Fruit fly (Drosophila melanogaster) whole organism, embryonic: ENCODE measurements around the gene Moe.

Experiments
- Atf-2 ChIP-seq: fragments of 200-800 bp; sonication (Bioruptor generic); optimal IDR thresholded peaks from 2 replicates; lab custom pipeline; 2016; ENCODE audit warnings: missing biosample characterization, missing genetic modification characterization
- CG11560 ChIP-seq: fragments of 200-800 bp; sonication (Bioruptor generic); IDR thresholded peaks from 3 replicates; pipeline ENCODE4 v1.3.6; 2022; ENCODE audit warnings: missing biosample characterization, missing genetic modification characterization
- CG11723 ChIP-seq: fragments of 200-800 bp; sonication (Bioruptor generic); optimal IDR thresholded peaks from 2 replicates; lab custom pipeline; 2017; ENCODE audit warnings: missing biosample characterization, mild to moderate bottlenecking, missing genetic modification characterization
- CG13424 ChIP-seq: fragments of 200-800 bp; sonication (Bioruptor generic); optimal IDR thresholded peaks from 2 replicates; lab custom pipeline; 2019; ENCODE audit warnings: missing biosample characterization, mild to moderate bottlenecking, missing genetic modification characterization, moderate library complexity
- CG16863 ChIP-seq: fragments of 200-800 bp; sonication (Bioruptor generic); optimal IDR thresholded peaks from 3 replicates; lab custom pipeline; 2016; ENCODE audit warnings: missing biosample characterization, missing genetic modification characterization
- CG17328 ChIP-seq: fragments of 200-800 bp; sonication (Bioruptor generic); IDR thresholded peaks from 2 replicates; pipeline ENCODE4 v1.3.6; 2022; ENCODE audit warnings: missing biosample characterization, missing genetic modification characterization
- CG17359 ChIP-seq: fragments of 200-800 bp; sonication (Bioruptor generic); optimal IDR thresholded peaks from 3 replicates; lab custom pipeline; 2018; ENCODE audit warnings: missing biosample characterization, mild to moderate bottlenecking, missing genetic modification characterization, moderate library complexity
- CG17385 ChIP-seq: fragments of 200-800 bp; sonication (Bioruptor generic); optimal IDR thresholded peaks from 3 replicates; lab custom pipeline; 2018; ENCODE audit warnings: missing biosample characterization, mild to moderate bottlenecking, missing genetic modification characterization
- CG18619 ChIP-seq: fragments of 200-800 bp; sonication (Bioruptor generic); optimal IDR thresholded peaks from 3 replicates; lab custom pipeline; 2017; ENCODE audit warnings: missing biosample characterization, mild to moderate bottlenecking, missing genetic modification characterization
- CG32532 ChIP-seq: fragments of 200-800 bp; sonication (Bioruptor generic); IDR thresholded peaks from 2 replicates; pipeline ENCODE4 v1.3.6; 2022; ENCODE audit warnings: missing biosample characterization, missing genetic modification characterization
- CG32767 ChIP-seq: fragments of 200-800 bp; sonication (Bioruptor generic); IDR thresholded peaks from 2 replicates; pipeline ENCODE4 v1.3.6; 2022; ENCODE audit warnings: missing biosample characterization, missing genetic modification characterization
- CG34422 ChIP-seq: fragments of 200-800 bp; sonication (Bioruptor generic); IDR thresholded peaks from 3 replicates; pipeline ENCODE4 v1.3.6; 2022; ENCODE audit warnings: missing biosample characterization, missing genetic modification characterization
- CG5245 ChIP-seq: fragments of 200-800 bp; sonication (Bioruptor generic); optimal IDR thresholded peaks from 3 replicates; lab custom pipeline; 2016; ENCODE audit warnings: missing biosample characterization, missing genetic modification characterization
- CG6254 ChIP-seq: fragments of 200-800 bp; sonication (Bioruptor generic); optimal IDR thresholded peaks from 3 replicates; lab custom pipeline; 2017; ENCODE audit warnings: mild to moderate bottlenecking, missing biosample characterization, missing genetic modification reagents, missing genetic modification characterization
- CG7357 ChIP-seq: fragments of 200-800 bp; sonication (Bioruptor generic); IDR thresholded peaks from 3 replicates; pipeline ENCODE4 v1.3.6; 2022; ENCODE audit warnings: missing biosample characterization, missing genetic modification characterization
- CG7556 ChIP-seq: fragments of 200-800 bp; sonication (Bioruptor generic); optimal IDR thresholded peaks from 2 replicates; lab custom pipeline; 2017; ENCODE audit warnings: missing biosample characterization, mild to moderate bottlenecking, missing genetic modification characterization
- CG8478 ChIP-seq: fragments of >200 bp; optimal IDR thresholded peaks from 2 replicates; lab custom pipeline; 2018
- CG9727 ChIP-seq: fragments of 200-800 bp; sonication (Bioruptor generic); optimal IDR thresholded peaks from 3 replicates; lab custom pipeline; 2017; ENCODE audit warnings: missing biosample characterization, mild to moderate bottlenecking, missing genetic modification characterization
- Chrac-16 ChIP-seq: fragments of 200-800 bp; sonication (Bioruptor generic); optimal IDR thresholded peaks from 3 replicates; lab custom pipeline; 2016; ENCODE audit warnings: missing biosample characterization, missing genetic modification characterization
- Deaf1 ChIP-seq: fragments of 200-800 bp; optimal IDR thresholded peaks from 3 replicates; lab custom pipeline; 2019; ENCODE audit warnings: missing biosample characterization, mild to moderate bottlenecking, missing genetic modification characterization, moderate library complexity
- Dfd ChIP-seq, 2 experiments: fragments of >200 bp; optimal IDR thresholded peaks; 2 replicates each; lab custom pipeline; 2017; ENCODE audit warnings: missing biosample characterization in 2 of 2, missing genetic modification characterization in 2 of 2
- Dip3 ChIP-seq: fragments of 200-800 bp; sonication (Bioruptor generic); optimal IDR thresholded peaks from 3 replicates; lab custom pipeline; 2016; ENCODE audit warnings: missing biosample characterization, missing genetic modification characterization
- Eip74EF ChIP-seq, 2 experiments: fragments of 200-800 bp in 1 of 2; fragments of >200 bp in 1 of 2; sonication (Bioruptor generic) in 1 of 2; optimal IDR thresholded peaks; 2 replicates each; lab custom pipeline; 2017 to 2019; ENCODE audit warnings: missing biosample characterization in 2 of 2, missing genetic modification characterization in 2 of 2, mild to moderate bottlenecking in 1 of 2, moderate library complexity in 1 of 2
- HLH3B ChIP-seq: fragments of 200-800 bp; sonication (Bioruptor generic); IDR thresholded peaks from 2 replicates; pipeline ENCODE4 v1.3.6; 2022; ENCODE audit warnings: missing biosample characterization, missing genetic modification characterization
- Lim3 ChIP-seq: fragments of 200-800 bp; sonication (Bioruptor generic); IDR thresholded peaks from 2 replicates; pipeline ENCODE4 v1.3.6; 2022; ENCODE audit warnings: missing biosample characterization, missing genetic modification characterization
- MTF-1 ChIP-seq: fragments of 200-800 bp; sonication (Bioruptor generic); optimal IDR thresholded peaks from 2 replicates; lab custom pipeline; 2018; ENCODE audit warnings: missing biosample characterization, mild to moderate bottlenecking, missing genetic modification characterization, borderline replicate concordance
- Med ChIP-seq: fragments of 200-800 bp; sonication (Bioruptor generic); peaks from one replicate; lab custom pipeline; 2016; ENCODE audit warnings: missing biosample characterization, missing genetic modification characterization, mild to moderate bottlenecking, inconsistent platforms, moderate library complexity
- NC2α ChIP-seq: fragments of 200-800 bp; sonication (Bioruptor generic); optimal IDR thresholded peaks from 2 replicates; lab custom pipeline; 2016; ENCODE audit warnings: missing biosample characterization, missing genetic modification characterization
- NfI ChIP-seq: fragments of 200-800 bp; sonication (Bioruptor generic); optimal IDR thresholded peaks from 3 replicates; lab custom pipeline; 2018; ENCODE audit warnings: missing biosample characterization, mild to moderate bottlenecking, missing genetic modification characterization, moderate library complexity
- Oaz ChIP-seq: fragments of 200-800 bp; sonication (Bioruptor generic); IDR thresholded peaks from 2 replicates; pipeline ENCODE4 v1.3.6; 2022; ENCODE audit warnings: missing biosample characterization, missing genetic modification characterization
- Pdp1 ChIP-seq, 2 experiments: fragments of 200-800 bp; sonication (Bioruptor generic); optimal IDR thresholded peaks; 3 replicates each; lab custom pipeline; 2016; ENCODE audit warnings: missing biosample characterization in 2 of 2, missing genetic modification characterization in 2 of 2, mild to moderate bottlenecking in 1 of 2, moderate library complexity in 1 of 2
- Ptx1 ChIP-seq: fragments of 200-800 bp; sonication (Bioruptor generic); IDR thresholded peaks from 2 replicates; pipeline ENCODE4 v1.3.6; 2022; ENCODE audit warnings: missing biosample characterization, missing genetic modification characterization
- Vsx1 ChIP-seq: fragments of 200-800 bp; sonication (Bioruptor generic); optimal IDR thresholded peaks from 2 replicates; lab custom pipeline; 2017; ENCODE audit warnings: missing biosample characterization, mild to moderate bottlenecking, missing genetic modification characterization, missing genetic modification reagents
- bigmax ChIP-seq: fragments of 200-800 bp; sonication (Bioruptor generic); optimal IDR thresholded peaks from 2 replicates; lab custom pipeline; 2018; ENCODE audit warnings: missing biosample characterization, mild to moderate bottlenecking, missing genetic modification characterization
- bowl ChIP-seq: fragments of 200-800 bp; sonication (Bioruptor generic); IDR thresholded peaks from 2 replicates; pipeline ENCODE4 v1.3.6; 2022; ENCODE audit warnings: missing biosample characterization, missing genetic modification characterization
- crol ChIP-seq: fragments of 200-800 bp; sonication (Bioruptor generic); IDR thresholded peaks from 2 replicates; pipeline ENCODE4 v1.3.6; 2022; ENCODE audit warnings: missing biosample characterization, missing genetic modification characterization
- ems ChIP-seq: fragments of 200-800 bp; sonication (Bioruptor generic); optimal IDR thresholded peaks from 3 replicates; lab custom pipeline; 2016; ENCODE audit warnings: missing biosample characterization, missing genetic modification characterization
- fd102C ChIP-seq: fragments of 200-800 bp; sonication (Bioruptor generic); optimal IDR thresholded peaks from 2 replicates; lab custom pipeline; 2018; ENCODE audit warnings: missing biosample characterization, mild to moderate bottlenecking, missing genetic modification characterization, moderate library complexity
- gsb ChIP-seq: fragments of 200-800 bp; sonication (Bioruptor generic); IDR thresholded peaks from 2 replicates; pipeline ENCODE4 v1.3.6; 2022; ENCODE audit warnings: missing biosample characterization, missing genetic modification characterization
- insv ChIP-seq, 2 experiments: fragments of 200-800 bp; sonication (Bioruptor generic); optimal IDR thresholded peaks; 3 replicates each; lab custom pipeline; 2016 to 2018; ENCODE audit warnings: missing biosample characterization in 2 of 2, missing genetic modification characterization in 2 of 2
- inv ChIP-seq: fragments of 200-800 bp; sonication (Bioruptor generic); IDR thresholded peaks from 2 replicates; pipeline ENCODE4 v1.3.6; 2022; ENCODE audit warnings: missing biosample characterization, missing genetic modification characterization; ENCODE audit not compliant: partially characterized antibody
- jigr1 ChIP-seq: fragments of 200-800 bp; sonication (Bioruptor generic); IDR thresholded peaks from 3 replicates; pipeline ENCODE4 v1.3.6; 2022; ENCODE audit warnings: missing biosample characterization, missing genetic modification characterization
- oc ChIP-seq: fragments of 200-800 bp; sonication (Bioruptor generic); optimal IDR thresholded peaks from 2 replicates; lab custom pipeline; 2018; ENCODE audit warnings: missing biosample characterization, mild to moderate bottlenecking, missing genetic modification characterization, moderate library complexity
- otp ChIP-seq: fragments of 200-800 bp; sonication (Bioruptor generic); IDR thresholded peaks from 3 replicates; pipeline ENCODE4, ENCODE4 v1.3.6; 2022; ENCODE audit warnings: missing biosample characterization, missing genetic modification characterization
- psq ChIP-seq: fragments of 200-800 bp; sonication (Bioruptor generic); optimal IDR thresholded peaks from 2 replicates; lab custom pipeline; 2017; ENCODE audit warnings: missing biosample characterization, missing genetic modification characterization
- sima ChIP-seq: fragments of 200-800 bp; sonication (Bioruptor generic); optimal IDR thresholded peaks from 2 replicates; lab custom pipeline; 2016; ENCODE audit warnings: missing biosample characterization, missing genetic modification characterization
- sisA ChIP-seq: fragments of 200-800 bp; sonication (Bioruptor generic); IDR thresholded peaks from 2 replicates; pipeline ENCODE4 v1.3.6; 2022; ENCODE audit warnings: missing biosample characterization, missing genetic modification characterization
- tin ChIP-seq: fragments of 200-800 bp; sonication (Bioruptor generic); optimal IDR thresholded peaks from 3 replicates; lab custom pipeline; 2016; ENCODE audit warnings: missing biosample characterization, missing genetic modification characterization
- tna ChIP-seq: fragments of 200-800 bp; sonication (Bioruptor generic); IDR thresholded peaks from 2 replicates; pipeline ENCODE4 v1.3.6; 2022; ENCODE audit warnings: missing biosample characterization, missing genetic modification characterization; ENCODE audit not compliant: partially characterized antibody
- tx ChIP-seq: fragments of 200-800 bp; sonication (Bioruptor generic); optimal IDR thresholded peaks from 2 replicates; lab custom pipeline; 2016; ENCODE audit warnings: missing biosample characterization, missing genetic modification characterization
- wdn ChIP-seq: fragments of 200-800 bp; sonication (Bioruptor generic); IDR thresholded peaks from 2 replicates; pipeline ENCODE4 v1.3.6; 2022; ENCODE audit warnings: missing biosample characterization, missing genetic modification characterization
- zfh2 ChIP-seq: fragments of 200-800 bp; sonication (Bioruptor generic); optimal IDR thresholded peaks from 2 replicates; lab custom pipeline; 2016; ENCODE audit warnings: missing biosample characterization, missing genetic modification characterization

The Moe gene

DNA sequence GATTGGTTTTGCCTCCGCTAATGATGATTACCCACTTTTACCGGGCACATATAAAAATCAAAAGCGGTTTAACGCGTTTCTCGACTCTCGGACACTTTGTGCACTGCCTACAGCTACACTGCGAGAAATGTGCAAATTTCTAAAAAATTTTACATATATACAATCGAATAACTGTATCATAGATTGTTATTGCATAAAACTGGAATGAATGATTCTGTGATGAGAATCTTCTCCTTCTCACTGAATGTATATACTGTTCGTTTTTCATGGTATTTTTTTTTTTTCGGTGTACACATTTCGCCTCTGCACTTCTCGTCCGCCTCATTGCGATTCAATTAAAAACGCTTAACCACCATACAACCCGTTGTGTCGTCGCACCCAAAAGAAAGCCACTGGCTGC, 36.9 kb downstream of the Moe start (continued):
- peak; percentile 13 for TF ChIP-seq CG5245 (GFP tag; lab: Kevin White, UChicago)
- peak; percentile 23 for TF ChIP-seq NfI
- TF ChIP-seq MTF-1 (GFP tag; lab: Kevin White, UChicago): no peak
- TF ChIP-seq inv (GFP tag; lab: Robert Waterston, UW): no peak
- peak; percentile 32 for TF ChIP-seq CG9727 (GFP tag; lab: Kevin White, UChicago)
- peak; percentile 2 for TF ChIP-seq CG6254 (GFP tag; lab: Kevin White, UChicago)
- TF ChIP-seq Chrac-16 (GFP tag; lab: Kevin White, UChicago): peak; percentile 0
- no peak for TF ChIP-seq CG18619 (GFP tag; lab: Kevin White, UChicago)
- no peak for TF ChIP-seq Deaf1 (tag; lab: Kevin White, UChicago)
- TF ChIP-seq CG34422: no peak
- peak in 1 of 2 experiments; percentile 11 for TF ChIP-seq Pdp1 (GFP tag; optimal IDR thresholded peaks at IDR 0.05; lab: Kevin White, UChicago)
- no peak for TF ChIP-seq insv (GFP tag; optimal IDR thresholded peaks at IDR 0.05; lab: Kevin White, UChicago)
- TF ChIP-seq Vsx1 (GFP tag; lab: Kevin White, UChicago): no peak
- no peak for TF ChIP-seq sima
- TF ChIP-seq zfh2: no peak
- peak in 1 of 2 experiments; percentile 19 for TF ChIP-seq Eip74EF (GFP tag; optimal IDR thresholded peaks at IDR 0.05; lab: Kevin White, UChicago)
- peak; percentile 38 for TF ChIP-seq tin
- TF ChIP-seq CG17359: peak; percentile 68
- no peak for TF ChIP-seq wdn
- TF ChIP-seq HLH3B (GFP tag; lab: Robert Waterston, UW): peak; percentile 33; the same call in 1 of the 2 replicates
- TF ChIP-seq otp (GFP tag; lab: Robert Waterston, UW): 0 out of 3 replicates have a peak, but pooled peaks have one; percentile 17
- TF ChIP-seq CG7357 (GFP tag; lab: Robert Waterston, UW): no peak
- no peak for TF ChIP-seq CG32767
- TF ChIP-seq CG13424 (tag; lab: Kevin White, UChicago): peak; percentile 53
- no peak for TF ChIP-seq psq (GFP tag; lab: Kevin White, UChicago)
- TF ChIP-seq Atf-2 (GFP tag; lab: Kevin White, UChicago): no peak
- TF ChIP-seq ems (GFP tag; lab: Kevin White, UChicago): no peak
- no peak for TF ChIP-seq fd102C (GFP tag; lab: Kevin White, UChicago)
- no peak for TF ChIP-seq Dip3
- TF ChIP-seq Oaz (GFP tag; lab: Robert Waterston, UW): no peak
- no peak for TF ChIP-seq bigmax (GFP tag; lab: Kevin White, UChicago)
- TF ChIP-seq jigr1 (GFP tag; lab: Robert Waterston, UW): no peak
- TF ChIP-seq tx: no peak
- TF ChIP-seq Lim3 (GFP tag; lab: Robert Waterston, UW): no peak
- peak; percentile 9 for TF ChIP-seq CG11723 (GFP tag; lab: Kevin White, UChicago)
- 0 out of 3 replicates have a peak, but pooled peaks have one; percentile 20 for TF ChIP-seq CG11560
- TF ChIP-seq NC2α (GFP tag; lab: Kevin White, UChicago): no peak
- peak; percentile 26 for TF ChIP-seq CG7556
- TF ChIP-seq oc (tag; lab: Kevin White, UChicago): peak; percentile 37
- no peak for TF ChIP-seq crol (GFP tag; lab: Robert Waterston, UW)
- TF ChIP-seq bowl: no peak
- no peak for TF ChIP-seq CG8478 (lab: Kevin White, UChicago)
- TF ChIP-seq CG17385 (GFP tag; lab: Kevin White, UChicago): peak; percentile 28
- peak; percentile 40 for TF ChIP-seq Ptx1
- TF ChIP-seq CG17328 (GFP tag; lab: Robert Waterston, UW): peak; percentile 65
- no peak for TF ChIP-seq Dfd (GFP tag; optimal IDR thresholded peaks at IDR 0.05; lab: Kevin White, UChicago)
- TF ChIP-seq tna: no peak
- TF ChIP-seq sisA: peak; percentile 65
- TF ChIP-seq CG16863: no peak
- no peak for TF ChIP-seq CG32532 (GFP tag; lab: Robert Waterston, UW)
- TF ChIP-seq Med: peak; percentile 76
- TF ChIP-seq gsb (GFP tag; lab: Robert Waterston, UW): no peak
